Worm (Caenorhabditis elegans): ENCODE measurements around the gene C18D4.6.

DNA sequence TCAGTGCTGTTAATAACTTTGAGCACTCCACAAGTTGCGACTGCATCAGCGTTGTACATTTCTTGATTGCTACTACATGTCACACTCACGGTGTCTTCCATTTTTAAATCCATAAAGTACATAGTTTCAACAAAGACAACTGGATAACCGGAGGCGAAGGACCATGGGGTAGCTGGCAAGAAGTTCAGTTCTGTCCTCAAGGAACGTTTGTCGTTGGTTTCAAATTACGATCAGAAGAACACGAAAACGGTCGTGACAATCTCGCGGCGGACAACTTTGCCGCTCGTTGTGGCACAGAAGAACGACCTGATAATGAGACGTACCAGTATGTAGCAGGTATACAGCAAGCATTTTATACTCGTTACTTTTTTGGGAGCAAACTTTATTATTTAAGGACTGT is 5.5 kb downstream of the C18D4.6 start, which contains the start of gene C18D4.3:
- TF ChIP-seq ref-1 (GFP tag; conservative IDR thresholded peaks at IDR 0.05) (no peak), med-1 (GFP tag; optimal IDR thresholded peaks at IDR 0.05; ENCODE audit: insufficient read depth) (no peak), tab-1 (GFP tag; IDR thresholded peaks at IDR 0.05) (no peak), T22C8.4 (GFP tag; IDR thresholded peaks at IDR 0.05) (no peak), flt-1 (GFP tag; IDR thresholded peaks at IDR 0.05) (no peak)
